Worm (Caenorhabditis elegans) whole organism, L1 larva: Measurements from ENCODE around the gene clp-2.

Source experiments
- C04F5.9 ChIP-seq: sonication (generic microtip); optimal IDR thresholded peaks from 2 replicates; lab custom pipeline; 2016; ENCODE audit warnings: missing genetic modification characterization, missing compliant biosample characterization
- C16A3.4 ChIP-seq: fragments of 150-350 bp; optimal IDR thresholded peaks from 2 replicates; lab custom pipeline; 2014; ENCODE audit warnings: missing biosample characterization, missing genetic modification characterization
- C34B4.2 ChIP-seq: sonication (generic microtip); optimal IDR thresholded peaks from 2 replicates; lab custom pipeline; 2017; ENCODE audit warnings: mild to moderate bottlenecking, missing genetic modification characterization, missing compliant biosample characterization
- aly-2 ChIP-seq: fragments of 150-350 bp; optimal IDR thresholded peaks from 2 replicates; lab custom pipeline; 2014; ENCODE audit warnings: missing biosample characterization, missing genetic modification characterization
- ama-1 ChIP-seq: fragments of 150-350 bp; optimal IDR thresholded peaks from 2 replicates; lab custom pipeline; 2014
- blmp-1 ChIP-seq: fragments of 150-350 bp; optimal IDR thresholded peaks from 2 replicates; lab custom pipeline; 2014; ENCODE audit warnings: missing biosample characterization, missing genetic modification characterization
- ceh-63 ChIP-seq: fragments of 200-800 bp; sonication (Bioruptor generic); optimal IDR thresholded peaks from 2 replicates; lab custom pipeline; 2018; ENCODE audit warnings: mild to moderate bottlenecking, missing genetic modification characterization, missing compliant biosample characterization
- ceh-82 ChIP-seq, 3 experiments: fragments of 150-350 bp in 1 of 3; sonication (generic microtip) in 2 of 3; optimal IDR thresholded peaks; 2 replicates each; lab custom pipeline; 2014 to 2017; ENCODE audit warnings: missing biosample characterization in 3 of 3, missing genetic modification characterization in 3 of 3
- ces-1 ChIP-seq: fragments of 150-350 bp; optimal IDR thresholded peaks from 2 replicates; lab custom pipeline; 2014; ENCODE audit warnings: missing biosample characterization, missing genetic modification reagents, missing genetic modification characterization
- dpl-1 ChIP-seq, 3 experiments: fragments of 150-350 bp in 2 of 3; sonication (generic microtip) in 1 of 3; optimal IDR thresholded peaks; 2 replicates each; lab custom pipeline; 2014 to 2017; ENCODE audit warnings: missing biosample characterization in 3 of 3, missing genetic modification characterization in 3 of 3, missing genetic modification reagents in 3 of 3
- efl-1 ChIP-seq, 4 experiments: fragments of 150-350 bp; optimal IDR thresholded peaks in 3 of 4; peaks in 1 of 4; 1 replicate in 1 of 4; 2 replicates in 3 of 4; lab custom pipeline; 2014; ENCODE audit warnings: missing biosample characterization in 2 of 4, missing genetic modification characterization in 2 of 4, missing genetic modification reagents in 2 of 4
- efl-3 ChIP-seq: fragments of 200-800 bp; sonication (Bioruptor generic); optimal IDR thresholded peaks from 2 replicates; lab custom pipeline; 2018; ENCODE audit warnings: mild to moderate bottlenecking, missing genetic modification characterization, missing compliant biosample characterization
- elt-2 ChIP-seq: sonication (generic microtip); optimal IDR thresholded peaks from 2 replicates; lab custom pipeline; 2016; ENCODE audit warnings: missing genetic modification characterization, mild to moderate bottlenecking, inconsistent platforms, missing compliant biosample characterization, missing genetic modification reagents
- fkh-8 ChIP-seq: sonication (generic microtip); optimal IDR thresholded peaks from 2 replicates; lab custom pipeline; 2016; ENCODE audit warnings: mild to moderate bottlenecking, missing genetic modification characterization, missing compliant biosample characterization
- hlh-17 ChIP-seq: fragments of 200-800 bp; sonication (Bioruptor generic); optimal IDR thresholded peaks from 2 replicates; lab custom pipeline; 2018; ENCODE audit warnings: missing genetic modification characterization, mild to moderate bottlenecking, missing compliant biosample characterization, moderate library complexity, borderline replicate concordance
- hlh-4 ChIP-seq: sonication (generic microtip); optimal IDR thresholded peaks from 2 replicates; lab custom pipeline; 2016; ENCODE audit warnings: mild to moderate bottlenecking, missing genetic modification characterization, missing compliant biosample characterization
- hpl-2 ChIP-seq: fragments of 150-350 bp; optimal IDR thresholded peaks from 2 replicates; lab custom pipeline; 2014; ENCODE audit warnings: missing biosample characterization, missing genetic modification reagents, missing genetic modification characterization
- irx-1 ChIP-seq: sonication (generic microtip); optimal IDR thresholded peaks from 2 replicates; lab custom pipeline; 2016; ENCODE audit warnings: missing genetic modification characterization, missing compliant biosample characterization
- lin-13 ChIP-seq: fragments of 150-350 bp; optimal IDR thresholded peaks from 2 replicates; lab custom pipeline; 2014; ENCODE audit warnings: missing biosample characterization, missing genetic modification reagents, missing genetic modification characterization
- lin-39 ChIP-seq: fragments of 150-350 bp; optimal IDR thresholded peaks from 2 replicates; lab custom pipeline; 2014; ENCODE audit warnings: missing biosample characterization, missing genetic modification reagents, missing genetic modification characterization
- lir-3 ChIP-seq: sonication (generic microtip); optimal IDR thresholded peaks from 2 replicates; lab custom pipeline; 2016; ENCODE audit warnings: mild to moderate bottlenecking, missing genetic modification characterization, moderate library complexity, missing compliant biosample characterization; ENCODE audit not compliant: poor library complexity
- lsy-2 ChIP-seq, 2 experiments: fragments of 150-350 bp; optimal IDR thresholded peaks; 2 replicates each; lab custom pipeline; 2014; ENCODE audit warnings: missing biosample characterization in 2 of 2, missing genetic modification characterization in 2 of 2
- mdl-1 ChIP-seq, 2 experiments: fragments of 150-350 bp; optimal IDR thresholded peaks; 2 replicates each; lab custom pipeline; 2014 to 2017; ENCODE audit warnings: missing biosample characterization in 2 of 2, missing genetic modification characterization in 2 of 2, inconsistent platforms in 1 of 2
- mef-2 ChIP-seq: fragments of 150-350 bp; optimal IDR thresholded peaks from 2 replicates; lab custom pipeline; 2014; ENCODE audit warnings: missing biosample characterization, missing genetic modification characterization
- mep-1 ChIP-seq: fragments of 150-350 bp; optimal IDR thresholded peaks from 2 replicates; lab custom pipeline; 2014; ENCODE audit warnings: missing biosample characterization, missing genetic modification characterization
- nhr-11 ChIP-seq: fragments of 150-350 bp; optimal IDR thresholded peaks from 2 replicates; lab custom pipeline; 2014; ENCODE audit warnings: missing biosample characterization, missing genetic modification characterization
- nhr-19 ChIP-seq: fragments of 200-800 bp; sonication (Bioruptor generic); conservative IDR thresholded peaks from 2 replicates; pipeline ENCODE4 v1.3.6; 2022; ENCODE audit warnings: missing genetic modification characterization, missing compliant biosample characterization
- nhr-20 ChIP-seq: sonication (generic microtip); optimal IDR thresholded peaks from 2 replicates; lab custom pipeline; 2016; ENCODE audit warnings: mild to moderate bottlenecking, missing genetic modification characterization, missing compliant biosample characterization
- nhr-237 ChIP-seq: fragments of 150-350 bp; optimal IDR thresholded peaks from 2 replicates; lab custom pipeline; 2014; ENCODE audit warnings: missing biosample characterization, missing genetic modification characterization
- nhr-76 ChIP-seq: sonication (generic microtip); optimal IDR thresholded peaks from 2 replicates; lab custom pipeline; 2017; ENCODE audit warnings: missing biosample characterization, missing genetic modification characterization
- nhr-84 ChIP-seq: sonication (generic microtip); optimal IDR thresholded peaks from 2 replicates; lab custom pipeline; 2017; ENCODE audit warnings: missing biosample characterization, missing genetic modification characterization
- nhr-85 ChIP-seq: sonication (generic microtip); peaks from one replicate; lab custom pipeline; 2016; ENCODE audit warnings: missing genetic modification characterization, inconsistent platforms, missing compliant biosample characterization
- pag-3 ChIP-seq: sonication (generic microtip); optimal IDR thresholded peaks from 2 replicates; lab custom pipeline; 2017; ENCODE audit warnings: missing genetic modification characterization, mild to moderate bottlenecking, missing compliant biosample characterization, antibody characterized with exemption, borderline replicate concordance; ENCODE audit not compliant: insufficient read depth
- pax-3 ChIP-seq: fragments of 200-800 bp; sonication (Bioruptor generic); optimal IDR thresholded peaks from 2 replicates; lab custom pipeline; 2018; ENCODE audit warnings: mild to moderate bottlenecking, missing genetic modification characterization, moderate library complexity, missing compliant biosample characterization
- pqm-1 ChIP-seq: sonication (generic microtip); optimal IDR thresholded peaks from 3 replicates; lab custom pipeline; 2017; ENCODE audit warnings: missing biosample characterization, missing genetic modification characterization
- rnt-1 ChIP-seq: sonication (generic microtip); optimal IDR thresholded peaks from 2 replicates; lab custom pipeline; 2016; ENCODE audit warnings: mild to moderate bottlenecking, missing genetic modification characterization, moderate library complexity, missing compliant biosample characterization
- skn-1 ChIP-seq: fragments of 150-350 bp; optimal IDR thresholded peaks from 2 replicates; lab custom pipeline; 2014; ENCODE audit warnings: missing biosample characterization, missing genetic modification characterization
- snpc-4 ChIP-seq: fragments of 150-350 bp; optimal IDR thresholded peaks from 2 replicates; lab custom pipeline; 2014; ENCODE audit warnings: missing biosample characterization, missing genetic modification characterization
- sox-4 ChIP-seq: sonication (generic microtip); optimal IDR thresholded peaks from 2 replicates; lab custom pipeline; 2016; ENCODE audit warnings: missing genetic modification characterization, missing compliant biosample characterization
- sptf-1 ChIP-seq: fragments of 150-350 bp; optimal IDR thresholded peaks from 2 replicates; lab custom pipeline; 2014; ENCODE audit warnings: missing biosample characterization, missing genetic modification characterization
- tbx-2 ChIP-seq: sonication (generic microtip); optimal IDR thresholded peaks from 2 replicates; lab custom pipeline; 2016; ENCODE audit warnings: missing genetic modification characterization, missing compliant biosample characterization
- unc-130 ChIP-seq: fragments of 150-350 bp; optimal IDR thresholded peaks from 2 replicates; lab custom pipeline; 2017; ENCODE audit warnings: missing biosample characterization, missing genetic modification characterization, inconsistent platforms
- unc-62 ChIP-seq: fragments of 150-350 bp; optimal IDR thresholded peaks from 2 replicates; lab custom pipeline; 2014; ENCODE audit warnings: missing biosample characterization, missing genetic modification reagents, missing genetic modification characterization
- unc-86 ChIP-seq: sonication (generic microtip); optimal IDR thresholded peaks from 2 replicates; lab custom pipeline; 2016; ENCODE audit warnings: missing genetic modification characterization, missing compliant biosample characterization
- unc-98 ChIP-seq: fragments of 200-800 bp; sonication (Bioruptor generic); IDR thresholded peaks from 2 replicates; pipeline ENCODE4 v1.3.6; 2022; ENCODE audit warnings: missing genetic modification characterization, missing compliant biosample characterization
- xbp-1 ChIP-seq: sonication (generic microtip); optimal IDR thresholded peaks from 2 replicates; lab custom pipeline; 2016; ENCODE audit warnings: missing genetic modification characterization, missing compliant biosample characterization
- zip-4 ChIP-seq: fragments of 200-800 bp; sonication (Bioruptor generic); optimal IDR thresholded peaks from 2 replicates; lab custom pipeline; 2018; ENCODE audit warnings: mild to moderate bottlenecking, missing genetic modification characterization, moderate library complexity, missing compliant biosample characterization
- ztf-11 ChIP-seq, 2 experiments: sonication (generic microtip); optimal IDR thresholded peaks; 2 replicates each; lab custom pipeline; 2016 to 2017; ENCODE audit warnings: missing genetic modification characterization in 2 of 2, missing biosample characterization in 1 of 2, missing compliant biosample characterization in 1 of 2
- ztf-4 ChIP-seq: fragments of 150-350 bp; optimal IDR thresholded peaks from 2 replicates; lab custom pipeline; 2014; ENCODE audit warnings: missing biosample characterization, missing genetic modification characterization

clp-2 gene

DNA sequence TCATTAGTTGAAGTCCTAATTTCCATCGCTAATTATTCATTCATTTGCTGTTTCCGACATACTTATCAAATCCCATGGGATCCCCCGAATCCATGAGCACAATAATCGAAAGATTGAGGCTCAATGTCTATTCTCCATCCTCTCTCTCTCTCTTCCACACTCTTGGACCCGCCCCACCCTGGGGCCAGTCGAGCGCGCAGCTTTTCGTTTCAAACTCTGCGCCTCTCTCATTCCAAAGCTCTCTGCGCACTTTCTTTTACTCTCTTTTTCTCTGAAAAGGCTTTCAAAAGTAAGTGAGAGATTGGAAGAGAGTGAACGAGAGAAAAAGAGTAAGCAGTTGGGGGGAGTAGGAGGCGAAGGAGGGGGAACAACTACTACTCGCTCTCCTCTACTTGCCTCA, 17.9 kb upstream of the clp-2 start, which contains the start of gene acy-1 (continued):
- TF ChIP-seq ztf-4 (tag; lab: Kevin White, UChicago) (no peak), C04F5.9 (tag; lab: Kevin White, UChicago) (peak; percentile 31), pag-3 (tag; lab: Kevin White, UChicago) (no peak), mep-1 (tag; lab: Kevin White, UChicago) (peak; percentile 79), mdl-1 (tag; optimal IDR thresholded peaks at IDR 0.05; lab: Kevin White, UChicago) (peak in 1 of 2 experiments; percentile 2), elt-2 (tag; lab: Kevin White, UChicago) (no peak), lin-13 (GFP tag; lab: Kevin White, UChicago) (peak; percentile 67), lin-39 (tag; lab: Kevin White, UChicago) (peak; percentile 46), ceh-82 (tag; optimal IDR thresholded peaks at IDR 0.05; lab: Kevin White, UChicago) (peak; percentile 60 to 86 (median 68)), dpl-1 (GFP tag; optimal IDR thresholded peaks at IDR 0.05; lab: Kevin White, UChicago) (peak; percentile 58 to 75 (median 67)), skn-1 (peak; percentile 75), xbp-1 (tag; lab: Kevin White, UChicago) (peak; percentile 67), lir-3 (tag; lab: Kevin White, UChicago) (peak; percentile 51), sox-4 (tag; lab: Kevin White, UChicago) (peak; percentile 20), nhr-11 (tag; lab: Kevin White, UChicago) (no peak), lsy-2 (tag; optimal IDR thresholded peaks at IDR 0.05; lab: Kevin White, UChicago) (peak; percentile 82 to 88), nhr-19 (GFP tag; lab: Robert Waterston, UW) (peak; percentile 73), unc-98 (GFP tag; lab: Robert Waterston, UW) (peak; percentile 46; the same call in 1 of the 2 replicates), irx-1 (tag; lab: Kevin White, UChicago) (peak; percentile 26), efl-1 (optimal IDR thresholded peaks at IDR 0.05; lab: Kevin White, UChicago) (peak; percentile 85 to 88), efl-1 (GFP tag; optimal IDR thresholded peaks at IDR 0.05 in 1 of 2; lab: Kevin White, UChicago) (peak; percentile 76 to 95), pax-3 (tag; lab: Kevin White, UChicago) (peak; percentile 49), nhr-84 (no peak), fkh-8 (tag; lab: Kevin White, UChicago) (peak; percentile 83), snpc-4 (tag; lab: Kevin White, UChicago) (peak; percentile 43), unc-62 (no peak), unc-86 (tag; lab: Kevin White, UChicago) (peak; percentile 80), C34B4.2 (tag; lab: Kevin White, UChicago) (no peak), pqm-1 (tag; lab: Kevin White, UChicago) (no peak)

DNA sequence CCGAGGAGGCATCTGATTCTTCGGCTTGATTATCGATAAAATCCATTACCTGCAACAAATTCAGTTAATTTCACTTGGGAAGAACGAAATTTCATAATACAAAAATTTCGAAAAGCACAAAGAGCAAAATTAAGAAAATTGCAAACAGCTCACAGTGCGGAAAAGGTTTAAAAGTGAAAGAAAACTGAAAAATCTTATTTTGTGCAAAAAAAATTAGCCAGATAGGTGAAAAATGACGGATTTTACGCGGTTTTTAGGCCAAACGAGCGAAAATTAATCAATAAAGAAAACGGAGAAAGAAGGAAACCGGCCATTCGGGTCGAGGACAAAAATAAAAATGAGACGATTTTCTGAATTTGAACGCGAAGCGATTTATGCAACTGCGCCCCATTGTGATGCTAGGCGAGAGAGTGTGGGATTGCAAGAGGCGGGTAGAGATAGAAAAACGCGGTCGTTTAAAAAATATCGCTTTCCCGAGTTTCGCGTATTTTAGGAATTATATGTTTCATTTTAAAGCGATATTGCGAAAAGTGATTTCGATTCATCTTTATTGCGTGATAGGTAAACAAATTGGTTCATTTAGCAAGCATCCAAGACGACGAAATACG, 16.9 kb upstream of the clp-2 start, which contains the start of gene emb-5:
Gene emb-5 (minus strand): TSS at position 51 of the 608 bp plus-strand sequence.
- TF ChIP-seq nhr-85 (tag; lab: Kevin White, UChicago) = peak; percentile 80
- TF ChIP-seq ces-1 (GFP tag; lab: Kevin White, UChicago) = no peak
- peak; percentile 61 for TF ChIP-seq unc-86 (tag; lab: Kevin White, UChicago)
- peak; percentile 67 for TF ChIP-seq nhr-20
- TF ChIP-seq rnt-1 = peak; percentile 86
- no peak for TF ChIP-seq mef-2 (tag; lab: Kevin White, UChicago)
- TF ChIP-seq hpl-2 (GFP tag; lab: Kevin White, UChicago) = no peak
- TF ChIP-seq pax-3 (tag; lab: Kevin White, UChicago) = peak; percentile 28
- TF ChIP-seq ceh-63 (GFP tag; lab: Kevin White, UChicago) = no peak
- TF ChIP-seq aly-2 (tag; lab: Kevin White, UChicago) = peak; percentile 7
- TF ChIP-seq sptf-1 (tag; lab: Kevin White, UChicago) = no peak
- no peak for TF ChIP-seq nhr-11 (tag; lab: Kevin White, UChicago)
- no peak for TF ChIP-seq unc-130 (tag; lab: Kevin White, UChicago)
- no peak for TF ChIP-seq blmp-1
- TF ChIP-seq fkh-8 (tag; lab: Kevin White, UChicago) = peak; percentile 62
- no peak for TF ChIP-seq hlh-17 (GFP tag; lab: Kevin White, UChicago)
- no peak for TF ChIP-seq efl-3 (GFP tag; lab: Kevin White, UChicago)
- TF ChIP-seq C16A3.4 (tag; lab: Kevin White, UChicago) = peak; percentile 81
- TF ChIP-seq dpl-1 (GFP tag; optimal IDR thresholded peaks at IDR 0.05; lab: Kevin White, UChicago) = peak; percentile 95 to 97 (median 96)
- TF ChIP-seq nhr-76 = no peak
- peak; percentile 30 to 85 (median 74) for TF ChIP-seq ceh-82 (tag; optimal IDR thresholded peaks at IDR 0.05; lab: Kevin White, UChicago)
- TF ChIP-seq skn-1 = peak; percentile 71
- TF ChIP-seq zip-4 (GFP tag; lab: Kevin White, UChicago) = no peak
- no peak for TF ChIP-seq ama-1 (lab: Kevin White, UChicago)
- TF ChIP-seq tbx-2 = no peak
- no peak for TF ChIP-seq snpc-4 (tag; lab: Kevin White, UChicago)
- no peak for TF ChIP-seq ztf-11 (tag; optimal IDR thresholded peaks at IDR 0.05; lab: Kevin White, UChicago)
- TF ChIP-seq efl-1 (optimal IDR thresholded peaks at IDR 0.05; lab: Kevin White, UChicago) = peak; percentile 76 to 97
- peak; percentile 97 to 100 for TF ChIP-seq efl-1 (GFP tag; optimal IDR thresholded peaks at IDR 0.05 in 1 of 2; lab: Kevin White, UChicago)
- TF ChIP-seq hlh-4 (tag; lab: Kevin White, UChicago) = no peak
- no peak for TF ChIP-seq nhr-237 (tag; lab: Kevin White, UChicago)
